Fruit fly (Drosophila melanogaster) whole organism, prepupa: Measurements from ENCODE around the gene Pgant5.

Experiments used
- CG10631 ChIP-seq: fragments of 200-800 bp; sonication (Bioruptor generic); optimal IDR thresholded peaks from 2 replicates; lab custom pipeline; 2016; ENCODE audit warnings: missing biosample characterization, missing genetic modification characterization
- CG10669 ChIP-seq: fragments of 200-800 bp; sonication (Bioruptor generic); optimal IDR thresholded peaks from 3 replicates; lab custom pipeline; 2018; ENCODE audit warnings: missing biosample characterization, mild to moderate bottlenecking, missing genetic modification characterization, moderate library complexity
- CG11762 ChIP-seq: fragments of 200-800 bp; sonication (Bioruptor generic); optimal IDR thresholded peaks from 3 replicates; lab custom pipeline; 2016; ENCODE audit warnings: missing biosample characterization, missing genetic modification characterization; ENCODE audit not compliant: insufficient read depth
- CG15336 ChIP-seq: fragments of 200-800 bp; sonication (Bioruptor generic); IDR thresholded peaks from 2 replicates; pipeline ENCODE4 v1.3.6; 2022; ENCODE audit warnings: missing biosample characterization, missing genetic modification characterization
- CG1621 ChIP-seq: fragments of 200-800 bp; sonication (Bioruptor generic); optimal IDR thresholded peaks from 3 replicates; lab custom pipeline; 2018; ENCODE audit warnings: missing biosample characterization, mild to moderate bottlenecking, missing genetic modification characterization
- CG16779 ChIP-seq: fragments of 200-800 bp; sonication (Bioruptor generic); optimal IDR thresholded peaks from 3 replicates; lab custom pipeline; 2017; ENCODE audit warnings: missing biosample characterization, mild to moderate bottlenecking, missing genetic modification characterization
- CG3032 ChIP-seq: fragments of 200-800 bp; optimal IDR thresholded peaks from 2 replicates; lab custom pipeline; 2019; ENCODE audit warnings: missing biosample characterization, mild to moderate bottlenecking, missing genetic modification characterization, moderate library complexity
- CG31627 ChIP-seq: fragments of 200-800 bp; sonication (Bioruptor generic); optimal IDR thresholded peaks from 3 replicates; lab custom pipeline; 2016; ENCODE audit warnings: missing biosample characterization, missing genetic modification characterization
- CG34406 ChIP-seq: fragments of 200-800 bp; sonication (Bioruptor generic); optimal IDR thresholded peaks from 3 replicates; lab custom pipeline; 2016; ENCODE audit warnings: missing biosample characterization, missing genetic modification characterization
- CG3919 ChIP-seq: fragments of 200-800 bp; sonication (Bioruptor generic); optimal IDR thresholded peaks from 3 replicates; lab custom pipeline; 2016; ENCODE audit warnings: missing biosample characterization, missing genetic modification characterization
- CG4318 ChIP-seq: fragments of 200-800 bp; sonication (Bioruptor generic); optimal IDR thresholded peaks from 3 replicates; lab custom pipeline; 2017; ENCODE audit warnings: missing biosample characterization, mild to moderate bottlenecking, missing genetic modification characterization
- CG6163 ChIP-seq: fragments of 200-800 bp; sonication (Bioruptor generic); IDR thresholded peaks from 3 replicates; pipeline ENCODE4 v1.3.6; 2022; ENCODE audit warnings: missing biosample characterization, missing genetic modification characterization
- CG6792 ChIP-seq: fragments of 200-800 bp; sonication (Bioruptor generic); optimal IDR thresholded peaks from 3 replicates; lab custom pipeline; 2016; ENCODE audit warnings: missing biosample characterization, missing genetic modification characterization
- CG6808 ChIP-seq: fragments of 200-800 bp; sonication (Bioruptor generic); optimal IDR thresholded peaks from 3 replicates; lab custom pipeline; 2017; ENCODE audit warnings: missing biosample characterization, missing genetic modification characterization, mild to moderate bottlenecking, moderate library complexity, missing genetic modification reagents
- CG7368 ChIP-seq: fragments of 200-800 bp; sonication (Bioruptor generic); optimal IDR thresholded peaks from 3 replicates; lab custom pipeline; 2016; ENCODE audit warnings: missing biosample characterization, missing genetic modification characterization
- CG8119 ChIP-seq: fragments of 200-800 bp; sonication (Bioruptor generic); IDR thresholded peaks from 3 replicates; pipeline ENCODE4 v1.3.6; 2022; ENCODE audit warnings: missing biosample characterization, missing genetic modification characterization
- CG8319 ChIP-seq: fragments of 200-800 bp; sonication (Bioruptor generic); optimal IDR thresholded peaks from 3 replicates; lab custom pipeline; 2016; ENCODE audit warnings: missing biosample characterization, missing genetic modification characterization
- CG9139 ChIP-seq: fragments of 200-800 bp; sonication (Bioruptor generic); optimal IDR thresholded peaks from 3 replicates; lab custom pipeline; 2017; ENCODE audit warnings: missing biosample characterization, mild to moderate bottlenecking, missing genetic modification characterization
- Eip75B ChIP-seq: fragments of 200-800 bp; sonication (Bioruptor generic); optimal IDR thresholded peaks from 3 replicates; lab custom pipeline; 2016; ENCODE audit warnings: missing biosample characterization, missing genetic modification characterization
- Eip93F ChIP-seq: fragments of 200-800 bp; sonication (Bioruptor generic); optimal IDR thresholded peaks from 2 replicates; lab custom pipeline; 2016; ENCODE audit warnings: missing biosample characterization, mild to moderate bottlenecking, missing genetic modification characterization
- Ets21C ChIP-seq: fragments of 200-800 bp; sonication (Bioruptor generic); optimal IDR thresholded peaks from 3 replicates; lab custom pipeline; 2016; ENCODE audit warnings: missing biosample characterization, missing genetic modification characterization
- Ets96B ChIP-seq: fragments of 200-800 bp; optimal IDR thresholded peaks from 2 replicates; lab custom pipeline; 2019; ENCODE audit warnings: missing biosample characterization, mild to moderate bottlenecking, missing genetic modification characterization, moderate library complexity
- Gug ChIP-seq: fragments of 200-800 bp; sonication (Bioruptor generic); IDR thresholded peaks from 2 replicates; pipeline ENCODE4 v1.3.6; 2022; ENCODE audit warnings: missing biosample characterization, missing genetic modification characterization
- Hr38 ChIP-seq: sonication (Bioruptor generic); optimal IDR thresholded peaks from 2 replicates; lab custom pipeline; 2016; ENCODE audit warnings: missing biosample characterization, missing genetic modification characterization
- Sox14 ChIP-seq: fragments of 200-800 bp; sonication (Bioruptor generic); optimal IDR thresholded peaks from 3 replicates; lab custom pipeline; 2016; ENCODE audit warnings: missing biosample characterization, missing genetic modification characterization
- Sox15 ChIP-seq: fragments of 200-800 bp; sonication (Bioruptor generic); optimal IDR thresholded peaks from 3 replicates; lab custom pipeline; 2016; ENCODE audit warnings: missing biosample characterization, missing genetic modification characterization
- achi ChIP-seq: fragments of 200-800 bp; sonication (Bioruptor generic); optimal IDR thresholded peaks from 3 replicates; lab custom pipeline; 2016; ENCODE audit warnings: missing biosample characterization, missing genetic modification characterization
- dsx ChIP-seq: fragments of 200-800 bp; optimal IDR thresholded peaks from 3 replicates; lab custom pipeline; 2019; ENCODE audit warnings: missing biosample characterization, mild to moderate bottlenecking, missing genetic modification characterization, moderate library complexity; ENCODE audit not compliant: poor library complexity, severe bottlenecking
- eg ChIP-seq: fragments of 200-800 bp; sonication (Bioruptor generic); IDR thresholded peaks from 3 replicates; pipeline ENCODE4 v1.3.6; 2022; ENCODE audit warnings: missing biosample characterization, missing genetic modification characterization
- esn ChIP-seq: fragments of 200-800 bp; sonication (Bioruptor generic); optimal IDR thresholded peaks from 2 replicates; lab custom pipeline; 2016; ENCODE audit warnings: missing biosample characterization, mild to moderate bottlenecking, missing genetic modification characterization, moderate library complexity
- fkh ChIP-seq: fragments of 200-800 bp; sonication (Bioruptor generic); optimal IDR thresholded peaks from 3 replicates; lab custom pipeline; 2017; ENCODE audit warnings: missing biosample characterization, mild to moderate bottlenecking, missing genetic modification characterization, moderate library complexity
- lz ChIP-seq: fragments of 200-800 bp; sonication (Bioruptor generic); optimal IDR thresholded peaks from 3 replicates; lab custom pipeline; 2016; ENCODE audit warnings: missing biosample characterization, missing genetic modification characterization
- salr ChIP-seq, 2 experiments: fragments of 200-800 bp; sonication (Bioruptor generic); optimal IDR thresholded peaks; 3 replicates each; lab custom pipeline; 2016 to 2018; ENCODE audit warnings: missing biosample characterization in 2 of 2, missing genetic modification characterization in 2 of 2, mild to moderate bottlenecking in 1 of 2
- ss ChIP-seq, 2 experiments: fragments of 200-800 bp; sonication (Bioruptor generic); optimal IDR thresholded peaks; 2 replicates in 1 of 2; 3 replicates in 1 of 2; lab custom pipeline; 2017 to 2018; ENCODE audit warnings: mild to moderate bottlenecking in 2 of 2, missing biosample characterization in 2 of 2, missing genetic modification characterization in 2 of 2, moderate library complexity in 1 of 2
- vri ChIP-seq: fragments of 200-800 bp; sonication (Bioruptor generic); optimal IDR thresholded peaks from 3 replicates; lab custom pipeline; 2016; ENCODE audit warnings: missing biosample characterization, mild to moderate bottlenecking, missing genetic modification characterization

The Pgant5 gene

DNA sequence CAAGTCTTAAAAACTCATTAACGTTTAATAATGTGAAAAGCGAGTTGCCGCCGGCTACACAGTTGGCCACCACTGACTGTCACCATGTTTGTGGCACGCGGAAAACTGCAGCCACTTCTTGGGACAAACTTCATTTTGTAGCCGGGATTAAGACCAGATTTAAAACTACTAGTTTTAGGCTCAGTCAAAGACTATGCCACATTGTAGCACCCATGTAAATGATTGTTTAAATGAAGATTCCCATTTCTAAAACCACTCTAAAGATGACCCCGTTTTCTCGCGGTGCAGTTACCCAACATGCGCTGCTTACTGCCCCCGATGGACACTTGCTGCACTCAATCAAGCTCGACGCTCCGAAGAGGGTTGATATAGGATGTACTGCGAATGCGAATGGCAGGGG is 3.0 kb downstream of the Pgant5 start (continued):
- TF ChIP-seq CG11762 (GFP tag; lab: Kevin White, UChicago) (no peak), CG6163 (GFP tag; lab: Robert Waterston, UW) (0 out of 3 replicates have a peak, but pooled peaks have one; percentile 32), CG9139 (GFP tag; lab: Kevin White, UChicago) (no peak), esn (GFP tag; lab: Kevin White, UChicago) (peak; percentile 21), Ets21C (GFP tag; lab: Kevin White, UChicago) (no peak), CG8319 (GFP tag; lab: Kevin White, UChicago) (no peak), CG31627 (GFP tag; lab: Kevin White, UChicago) (no peak), CG7368 (GFP tag; lab: Kevin White, UChicago) (no peak), achi (GFP tag; lab: Kevin White, UChicago) (peak; percentile 43), ss (GFP tag; optimal IDR thresholded peaks at IDR 0.05; lab: Kevin White, UChicago) (no peak), CG15336 (GFP tag; lab: Robert Waterston, UW) (peak; percentile 64), CG6792 (GFP tag; lab: Kevin White, UChicago) (peak; percentile 23), Gug (no peak; the same call in 1 of the 2 replicates), Eip75B (GFP tag; lab: Kevin White, UChicago) (peak; percentile 27), CG34406 (GFP tag; lab: Kevin White, UChicago) (no peak), Sox14 (GFP tag; lab: Kevin White, UChicago) (peak; percentile 17), Eip93F (GFP tag; lab: Kevin White, UChicago) (no peak)

DNA sequence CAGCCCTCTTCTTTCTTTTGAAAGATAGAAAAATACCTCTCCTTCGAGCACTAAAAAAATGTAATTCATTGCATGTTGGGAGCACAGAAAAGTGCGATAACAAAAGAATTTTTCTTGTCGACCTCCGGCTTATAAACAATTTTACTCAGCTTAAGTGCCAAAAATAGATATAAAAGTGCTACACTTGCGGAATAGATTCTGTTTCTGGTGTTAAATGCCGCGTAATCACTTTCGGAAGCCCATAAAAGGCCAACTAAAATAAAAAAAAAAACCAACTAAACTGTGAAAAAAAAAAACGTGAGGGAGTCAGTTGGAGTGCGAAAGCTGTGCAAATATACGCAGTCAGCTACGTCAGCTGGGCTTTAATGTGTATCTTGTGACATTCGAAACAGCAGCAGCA is 3.8 kb downstream of the Pgant5 start:
- TF ChIP-seq fkh, result peak; percentile 32
- TF ChIP-seq Eip75B (GFP tag; lab: Kevin White, UChicago), result no peak
- no peak for TF ChIP-seq CG1621 (tag; lab: Kevin White, UChicago)
- 0 out of 3 replicates have a peak, but pooled peaks have one; percentile 13 for TF ChIP-seq eg (GFP tag; lab: Robert Waterston, UW)
- TF ChIP-seq salr (GFP tag; optimal IDR thresholded peaks at IDR 0.05; lab: Kevin White, UChicago), result no peak

- TF ChIP-seq Hr38 (GFP tag; lab: Kevin White, UChicago) (no peak), CG6808 (GFP tag; lab: Kevin White, UChicago) (no peak), lz (GFP tag; lab: Kevin White, UChicago) (no peak), CG4318 (GFP tag; lab: Kevin White, UChicago) (no peak), CG10631 (GFP tag; lab: Kevin White, UChicago) (no peak), Sox15 (no peak), ss (GFP tag; optimal IDR thresholded peaks at IDR 0.05; lab: Kevin White, UChicago) (no peak), CG10669 (GFP tag; lab: Kevin White, UChicago) (no peak), CG3919 (GFP tag; lab: Kevin White, UChicago) (no peak), CG3032 (tag; lab: Kevin White, UChicago) (no peak), CG16779 (no peak), dsx (GFP tag; lab: Kevin White, UChicago) (no peak), Ets96B (tag; lab: Kevin White, UChicago) (no peak), CG6163 (GFP tag; lab: Robert Waterston, UW) (no peak), CG8119 (no peak), CG9139 (GFP tag; lab: Kevin White, UChicago) (no peak), CG8319 (GFP tag; lab: Kevin White, UChicago) (no peak), vri (GFP tag; lab: Kevin White, UChicago) (no peak), Eip93F (GFP tag; lab: Kevin White, UChicago) (no peak)
Observed at dm6 chr2L:5088649-5089270, 4.6 kb downstream of the Pgant5 start.
